Worm (Caenorhabditis elegans) whole organism, late embryonic: ENCODE data around the gene str-185.

ENCODE experiments used
- C08G9.2 ChIP-seq: sonication (generic microtip); optimal IDR thresholded peaks from 2 replicates; lab custom pipeline; 2016; ENCODE audit warnings: mild to moderate bottlenecking, missing genetic modification characterization, moderate library complexity, missing compliant biosample characterization
- C38D4.7 ChIP-seq: fragments of 200-800 bp; sonication (Bioruptor generic); optimal IDR thresholded peaks from 2 replicates; lab custom pipeline; 2018; ENCODE audit warnings: mild to moderate bottlenecking, missing genetic modification characterization, moderate library complexity, missing compliant biosample characterization
- F13H6.1 ChIP-seq: sonication (generic microtip); optimal IDR thresholded peaks from 2 replicates; lab custom pipeline; 2016; ENCODE audit warnings: missing genetic modification characterization, missing compliant biosample characterization
- T23F11.4 ChIP-seq: fragments of 200-800 bp; sonication (Bioruptor generic); optimal IDR thresholded peaks from 2 replicates; lab custom pipeline; 2018; ENCODE audit warnings: mild to moderate bottlenecking, missing genetic modification characterization, missing compliant biosample characterization
- ceh-14 ChIP-seq: sonication (generic microtip); optimal IDR thresholded peaks from 2 replicates; lab custom pipeline; 2016; ENCODE audit warnings: missing genotype, missing genetic modification characterization, missing compliant biosample characterization
- ceh-18 ChIP-seq: sonication (generic microtip); optimal IDR thresholded peaks from 2 replicates; lab custom pipeline; 2016; ENCODE audit warnings: missing genetic modification characterization, missing compliant biosample characterization
- ceh-2 ChIP-seq: sonication (generic microtip); optimal IDR thresholded peaks from 2 replicates; lab custom pipeline; 2016; ENCODE audit warnings: missing genotype, missing genetic modification characterization, missing compliant biosample characterization
- ceh-22 ChIP-seq: sonication (generic microtip); optimal IDR thresholded peaks from 2 replicates; lab custom pipeline; 2017; ENCODE audit warnings: missing biosample characterization, missing genetic modification characterization
- ceh-24 ChIP-seq: sonication (generic microtip); optimal IDR thresholded peaks from 2 replicates; lab custom pipeline; 2016; ENCODE audit warnings: mild to moderate bottlenecking, missing genetic modification characterization, missing compliant biosample characterization
- ceh-30 ChIP-seq: fragments of 150-350 bp; optimal IDR thresholded peaks from 2 replicates; lab custom pipeline; 2014; ENCODE audit warnings: missing biosample characterization, missing genetic modification characterization
- ceh-31 ChIP-seq: sonication (generic microtip); optimal IDR thresholded peaks from 2 replicates; lab custom pipeline; 2016; ENCODE audit warnings: missing genetic modification characterization, missing compliant biosample characterization
- ceh-48 ChIP-seq: sonication (generic microtip); optimal IDR thresholded peaks from 2 replicates; lab custom pipeline; 2016; ENCODE audit warnings: missing genetic modification characterization, inconsistent platforms, missing compliant biosample characterization
- ceh-9 ChIP-seq: sonication (generic microtip); optimal IDR thresholded peaks from 2 replicates; lab custom pipeline; 2016; ENCODE audit warnings: mild to moderate bottlenecking, missing genetic modification characterization, inconsistent platforms, missing compliant biosample characterization
- elt-4 ChIP-seq: sonication (generic microtip); optimal IDR thresholded peaks from 2 replicates; lab custom pipeline; 2016; ENCODE audit warnings: missing genetic modification characterization, missing compliant biosample characterization
- ets-4 ChIP-seq: sonication (generic microtip); optimal IDR thresholded peaks from 2 replicates; lab custom pipeline; 2016; ENCODE audit warnings: missing genetic modification characterization, missing compliant biosample characterization
- fax-1 ChIP-seq: sonication (generic microtip); optimal IDR thresholded peaks from 2 replicates; lab custom pipeline; 2016; ENCODE audit warnings: missing genotype, missing genetic modification characterization, missing compliant biosample characterization
- hlh-30 ChIP-seq: sonication (generic microtip); optimal IDR thresholded peaks from 2 replicates; lab custom pipeline; 2017; ENCODE audit warnings: antibody characterized with exemption, missing genetic modification characterization, missing compliant biosample characterization; ENCODE audit not compliant: insufficient read depth
- lim-6 ChIP-seq: sonication (generic microtip); optimal IDR thresholded peaks from 2 replicates; lab custom pipeline; 2016; ENCODE audit warnings: missing genetic modification characterization, missing compliant biosample characterization
- mec-3 ChIP-seq: sonication (generic microtip); optimal IDR thresholded peaks from 2 replicates; lab custom pipeline; 2016; ENCODE audit warnings: borderline replicate concordance, missing genetic modification characterization, missing compliant biosample characterization
- nfya-1 ChIP-seq: sonication (generic microtip); optimal IDR thresholded peaks from 2 replicates; lab custom pipeline; 2017; ENCODE audit warnings: missing genetic modification characterization, mild to moderate bottlenecking, missing compliant biosample characterization, antibody characterized with exemption, moderate library complexity
- nhr-11 ChIP-seq: fragments of 150-350 bp; optimal IDR thresholded peaks from 2 replicates; lab custom pipeline; 2014; ENCODE audit warnings: missing biosample characterization, missing genetic modification characterization
- npax-4 ChIP-seq: sonication (generic microtip); optimal IDR thresholded peaks from 2 replicates; lab custom pipeline; 2016; ENCODE audit warnings: missing genetic modification characterization, missing compliant biosample characterization
- pat-9 ChIP-seq: fragments of 200-800 bp; sonication (Bioruptor generic); optimal IDR thresholded peaks from 2 replicates; lab custom pipeline; 2018; ENCODE audit warnings: mild to moderate bottlenecking, missing genetic modification characterization, moderate library complexity, missing compliant biosample characterization
- pax-1 ChIP-seq: fragments of 150-350 bp; optimal IDR thresholded peaks from 2 replicates; lab custom pipeline; 2014; ENCODE audit warnings: missing biosample characterization, missing genetic modification characterization
- pros-1 ChIP-seq: fragments of 150-350 bp; optimal IDR thresholded peaks from 2 replicates; lab custom pipeline; 2014; ENCODE audit warnings: missing biosample characterization, missing genetic modification reagents, missing genetic modification characterization
- sdc-2 ChIP-seq: sonication (generic microtip); optimal IDR thresholded peaks from 2 replicates; lab custom pipeline; 2016; ENCODE audit warnings: missing genotype, missing genetic modification characterization, missing compliant biosample characterization
- sox-2 ChIP-seq: fragments of 200-800 bp; sonication (Bioruptor generic); IDR thresholded peaks from 2 replicates; pipeline ENCODE4 v1.3.6; 2022; ENCODE audit warnings: missing genetic modification reagents, missing genetic modification characterization, missing compliant biosample characterization
- tbx-7 ChIP-seq: sonication (generic microtip); optimal IDR thresholded peaks from 2 replicates; lab custom pipeline; 2016; ENCODE audit warnings: missing genotype, missing genetic modification characterization, missing compliant biosample characterization
- unc-42 ChIP-seq: sonication (generic microtip); optimal IDR thresholded peaks from 2 replicates; lab custom pipeline; 2016; ENCODE audit warnings: missing genotype, missing genetic modification characterization, missing compliant biosample characterization
- unc-86 ChIP-seq: sonication (generic microtip); optimal IDR thresholded peaks from 2 replicates; lab custom pipeline; 2016; ENCODE audit warnings: missing genetic modification characterization, missing compliant biosample characterization
- zip-5 ChIP-seq: sonication (generic microtip); optimal IDR thresholded peaks from 2 replicates; lab custom pipeline; 2016; ENCODE audit warnings: missing genetic modification characterization, missing compliant biosample characterization

str-185 gene

DNA sequence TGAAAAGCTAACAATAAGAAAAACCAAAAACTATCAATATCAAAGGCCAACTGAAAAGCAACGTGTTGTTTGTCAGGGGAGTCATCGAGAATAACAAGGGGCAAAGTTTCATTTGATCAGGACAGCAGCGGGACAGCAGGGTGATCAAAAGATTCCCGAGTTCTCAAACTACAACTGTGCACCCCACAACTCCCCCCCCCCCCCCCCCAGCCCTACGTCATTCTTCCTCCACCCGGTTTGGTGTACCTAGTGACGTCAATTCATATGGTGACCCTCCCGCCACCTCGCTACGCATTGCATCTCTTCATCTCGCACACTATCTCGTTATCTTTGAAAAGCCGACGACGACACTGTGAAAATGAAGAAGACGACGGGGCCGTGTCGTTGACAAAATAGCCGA, 44.0 kb upstream of the str-185 start:
- TF ChIP-seq elt-4 (no peak), ceh-9 (tag; lab: Kevin White, UChicago) (no peak), pat-9 (tag; lab: Kevin White, UChicago) (no peak), C38D4.7 (GFP tag; lab: Kevin White, UChicago) (no peak)

DNA sequence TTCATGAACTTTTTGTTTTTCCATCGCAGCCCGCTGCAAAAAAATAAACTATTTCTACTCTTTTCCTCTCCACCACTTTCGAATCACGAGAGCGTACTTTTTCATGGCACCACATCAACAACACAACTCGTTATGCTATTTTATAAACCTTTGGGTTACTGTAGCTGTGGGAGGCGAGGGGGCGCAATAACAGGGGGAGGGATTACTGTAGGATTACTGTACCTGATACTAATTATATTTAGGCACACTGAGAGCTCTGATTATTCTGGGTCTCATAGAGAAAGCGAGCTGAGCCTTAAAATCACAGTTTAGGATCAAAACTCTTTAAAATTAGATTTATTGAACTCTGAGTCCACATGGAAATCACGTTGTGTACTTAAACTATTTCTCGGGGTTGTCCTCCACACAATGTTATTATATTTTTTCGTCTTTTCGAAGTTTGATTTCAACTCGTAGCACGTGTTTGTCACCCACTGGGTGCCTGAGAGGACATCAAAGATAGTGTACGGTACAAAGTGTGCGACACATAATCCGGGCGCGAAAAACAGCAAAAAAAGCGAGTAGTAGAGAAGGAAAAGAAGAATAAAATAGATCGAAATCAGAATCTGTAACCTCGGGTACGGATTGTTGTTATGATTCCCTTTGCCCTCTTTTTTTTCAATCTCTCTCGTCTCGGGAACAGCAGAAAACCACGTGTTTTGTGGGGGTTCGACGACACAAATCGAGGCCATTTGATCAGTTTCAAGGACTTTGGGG, 42.8 kb upstream of the str-185 start:
- no peak for TF ChIP-seq pax-1
- peak; percentile 8 for TF ChIP-seq hlh-30

DNA sequence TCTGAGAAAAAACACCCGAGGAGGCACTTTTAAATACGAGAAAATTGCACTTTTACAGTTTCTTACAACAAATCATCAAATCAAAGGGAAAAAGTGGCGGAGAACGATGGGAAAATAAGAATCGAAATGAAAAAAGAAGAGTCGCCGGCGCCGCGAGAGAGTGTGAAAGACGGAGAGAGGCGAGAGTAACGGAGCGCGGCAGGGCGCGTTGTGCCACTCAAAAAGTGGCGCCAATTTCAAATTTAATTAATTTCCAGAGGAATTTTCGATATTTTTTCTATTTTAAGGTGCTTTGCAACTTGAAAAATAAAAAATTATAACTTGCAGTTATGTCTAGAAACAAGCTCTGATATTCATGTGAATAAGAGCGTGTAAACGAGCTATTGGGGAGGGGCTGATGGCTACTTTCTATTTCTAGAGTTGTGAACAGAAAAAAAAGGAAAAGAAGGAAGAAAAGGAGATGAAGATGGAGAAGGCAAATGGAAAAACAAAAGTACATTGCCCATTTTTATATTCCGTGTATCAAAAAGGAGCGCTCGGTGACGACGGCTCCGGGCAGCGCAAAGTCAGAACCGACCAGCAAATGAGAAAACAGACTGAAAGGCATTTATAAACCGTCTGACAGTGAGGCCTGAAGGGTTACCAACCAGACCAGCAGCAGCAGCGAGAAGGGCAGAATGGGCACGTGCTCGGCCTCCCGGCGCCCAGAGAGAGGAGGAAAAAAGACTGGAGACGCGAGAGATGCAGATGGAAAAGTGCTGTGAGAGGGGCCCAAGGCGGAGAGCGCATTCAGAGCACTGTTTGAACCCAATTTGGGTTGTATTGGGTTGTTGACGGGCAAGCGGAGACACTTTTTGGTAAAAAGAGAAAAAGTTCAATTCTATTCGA, 41.3 kb upstream of the str-185 start:
- TF ChIP-seq ceh-48 (tag; lab: Kevin White, UChicago) (no peak), pros-1 (tag; lab: Kevin White, UChicago) (no peak), ceh-22 (no peak), nfya-1 (no peak), T23F11.4 (no peak), ceh-24 (tag; lab: Kevin White, UChicago) (no peak), ceh-2 (tag; lab: Kevin White, UChicago) (no peak), ceh-31 (peak; percentile 23), tbx-7 (no peak), pat-9 (tag; lab: Kevin White, UChicago) (no peak), unc-86 (no peak), unc-42 (tag; lab: Kevin White, UChicago) (peak; percentile 21), ets-4 (no peak), fax-1 (tag; lab: Kevin White, UChicago) (no peak), nhr-11 (tag; lab: Kevin White, UChicago) (no peak), npax-4 (tag; lab: Kevin White, UChicago) (no peak), mec-3 (tag; lab: Kevin White, UChicago) (no peak), ceh-14 (tag; lab: Kevin White, UChicago) (no peak), F13H6.1 (tag; lab: Kevin White, UChicago) (no peak), ceh-30 (tag; lab: Kevin White, UChicago) (no peak), sox-2 (GFP tag; lab: Robert Waterston, UW) (no peak), lim-6 (tag; lab: Kevin White, UChicago) (no peak), C08G9.2 (tag; lab: Kevin White, UChicago) (peak; percentile 30), zip-5 (no peak), sdc-2 (tag; lab: Kevin White, UChicago) (no peak)

DNA sequence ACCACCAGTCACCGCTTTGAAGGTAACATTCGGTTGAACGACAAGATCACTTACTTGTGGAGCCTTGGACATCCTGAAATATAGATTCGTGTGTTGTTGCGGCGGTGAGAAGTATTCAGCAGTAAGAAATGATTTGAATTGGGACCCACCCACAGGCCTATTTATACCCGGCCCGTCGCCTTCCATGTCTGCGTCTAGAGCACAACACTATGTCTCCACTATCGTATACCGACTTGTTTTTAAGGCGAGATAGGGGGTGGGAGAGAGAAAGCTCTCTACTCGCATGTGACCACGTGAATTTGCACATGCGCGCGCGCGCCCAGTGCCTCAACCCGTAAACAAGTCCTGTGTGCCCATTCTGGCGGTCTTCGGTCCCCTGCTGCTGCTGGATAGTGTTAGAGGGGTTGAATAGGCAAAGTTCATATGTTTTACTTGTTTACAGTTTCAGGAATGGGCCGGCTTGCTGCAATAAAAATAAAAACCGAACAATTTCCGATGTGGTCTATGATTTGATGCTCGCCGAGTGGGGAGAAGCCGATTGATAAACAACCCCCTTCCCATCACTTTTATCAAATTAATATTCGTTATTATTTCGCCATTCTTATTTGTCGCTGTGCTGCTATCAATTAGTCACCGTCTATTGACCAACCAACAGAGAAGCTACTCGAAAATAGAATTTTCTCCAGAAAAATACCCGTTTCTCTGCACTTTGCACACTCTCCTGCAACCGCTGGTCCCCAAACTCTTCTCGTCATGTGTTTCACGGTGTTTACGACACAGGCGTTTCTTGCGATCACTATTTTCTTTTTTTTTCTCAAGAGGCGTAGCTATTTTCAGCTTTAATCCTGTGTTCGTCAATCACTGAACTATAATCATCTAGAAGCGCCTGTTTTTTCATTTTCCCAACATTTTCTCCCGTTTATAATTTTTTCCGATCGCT, 40.2 kb upstream of the str-185 start:
- TF ChIP-seq ceh-9 (tag; lab: Kevin White, UChicago) = no peak
- TF ChIP-seq mec-3 (tag; lab: Kevin White, UChicago) = no peak
- peak; percentile 19 for TF ChIP-seq ceh-31
- peak; percentile 89 for TF ChIP-seq hlh-30
- peak; percentile 6 for TF ChIP-seq ceh-18 (tag; lab: Kevin White, UChicago)
- no peak for TF ChIP-seq pax-1
- TF ChIP-seq, all 69 proteins: peak for 3
